Worm (Caenorhabditis elegans) whole organism, mixed stage, embryonic: ENCODE data around the gene nhr-201.

ENCODE experiments used
- elt-3 ChIP-seq: fragments of 150-350 bp; optimal IDR thresholded peaks from 2 replicates; lab custom pipeline; 2014; ENCODE audit warnings: missing biosample characterization, missing genetic modification characterization
- lin-13 ChIP-seq: fragments of 150-350 bp; optimal IDR thresholded peaks from 2 replicates; lab custom pipeline; 2014; ENCODE audit warnings: missing biosample characterization, missing genetic modification characterization
- lsy-2 ChIP-seq: fragments of 150-350 bp; optimal IDR thresholded peaks from 2 replicates; lab custom pipeline; 2014; ENCODE audit warnings: missing biosample characterization, missing genetic modification characterization
- nhr-2 ChIP-seq: fragments of 150-350 bp; optimal IDR thresholded peaks from 2 replicates; lab custom pipeline; 2014; ENCODE audit warnings: missing biosample characterization, missing genetic modification characterization
- nhr-237 ChIP-seq: fragments of 150-350 bp; optimal IDR thresholded peaks from 2 replicates; lab custom pipeline; 2014; ENCODE audit warnings: missing biosample characterization, missing genetic modification characterization
- tbx-8 ChIP-seq: fragments of 200-800 bp; sonication (Bioruptor generic); optimal IDR thresholded peaks from 2 replicates; lab custom pipeline; 2018; ENCODE audit warnings: mild to moderate bottlenecking, missing genetic modification characterization, moderate library complexity, missing compliant biosample characterization
- zip-8 ChIP-seq: fragments of 150-350 bp; optimal IDR thresholded peaks from 2 replicates; lab custom pipeline; 2014; ENCODE audit warnings: missing biosample characterization, missing genetic modification characterization

ce11 chrV:449130-449529 lies 15.5 kb upstream of the nhr-201 start, which contains the start of gene srh-35:
- no peak for TF ChIP-seq lsy-2 (tag; lab: Kevin White, UChicago)
- TF ChIP-seq elt-3 (tag; lab: Kevin White, UChicago), result no peak
- TF ChIP-seq zip-8 (tag; lab: Kevin White, UChicago), result no peak
- no peak for TF ChIP-seq nhr-2 (tag; lab: Kevin White, UChicago)
- no peak for TF ChIP-seq nhr-237 (tag; lab: Kevin White, UChicago)
- TF ChIP-seq tbx-8 (GFP tag; lab: Kevin White, UChicago), result no peak
- TF ChIP-seq lin-13 (tag; lab: Kevin White, UChicago), result no peak
